Worm (Caenorhabditis elegans): ENCODE measurements around the gene F40F8.4.

Gene F40F8.4

ce11 chrII:11096233-11096632, 43.8 kb downstream of the F40F8.4 start, which contains the start of gene nbs-1:
Gene nbs-1 (minus strand): TSS chrII:11096478.
- TF ChIP-seq elt-2 (tag; optimal IDR thresholded peaks at IDR 0.05) (no peak), unc-42 (tag; optimal IDR thresholded peaks at IDR 0.05) (no peak), C38D4.7 (GFP tag; optimal IDR thresholded peaks at IDR 0.05) (no peak), fax-1 (tag; optimal IDR thresholded peaks at IDR 0.05) (no peak), ceh-45 (GFP tag; IDR thresholded peaks at IDR 0.05) (no peak), ceh-31 (tag; optimal IDR thresholded peaks at IDR 0.05) (no peak), eyg-1 (tag; optimal IDR thresholded peaks at IDR 0.05) (no peak), mec-3 (tag; optimal IDR thresholded peaks at IDR 0.05; ENCODE audit: borderline replicate concordance) (no peak), ref-2 (tag; optimal IDR thresholded peaks at IDR 0.05) (no peak), pax-1 (tag; optimal IDR thresholded peaks at IDR 0.05) (no peak), zip-5 (tag; optimal IDR thresholded peaks at IDR 0.05) (no peak)

ce11 chrII:11094431-11094830, 45.6 kb downstream of the F40F8.4 start:
- TF ChIP-seq ztf-16 (tag; optimal IDR thresholded peaks at IDR 0.05): no peak
- no peak for TF ChIP-seq C08G9.2 (tag; optimal IDR thresholded peaks at IDR 0.05)
- TF ChIP-seq tbx-2 (tag; optimal IDR thresholded peaks at IDR 0.05): no peak
- TF ChIP-seq ceh-9 (tag; optimal IDR thresholded peaks at IDR 0.05): no peak
- TF ChIP-seq hlh-13 (GFP tag; optimal IDR thresholded peaks at IDR 0.05): no peak
- no peak for TF ChIP-seq unc-42 (tag; optimal IDR thresholded peaks at IDR 0.05)
- TF ChIP-seq ahr-1 (tag; optimal IDR thresholded peaks at IDR 0.05): no peak
- TF ChIP-seq ceh-14 (tag; optimal IDR thresholded peaks at IDR 0.05): no peak
- no peak for TF ChIP-seq ceh-45 (GFP tag; IDR thresholded peaks at IDR 0.05)
- TF ChIP-seq K09A11.1 (tag; optimal IDR thresholded peaks at IDR 0.05; ENCODE audit: insufficient read depth): no peak
- TF ChIP-seq fax-1 (tag; optimal IDR thresholded peaks at IDR 0.05): no peak
- TF ChIP-seq ceh-30 (tag; optimal IDR thresholded peaks at IDR 0.05): no peak
- TF ChIP-seq C38D4.7 (GFP tag; optimal IDR thresholded peaks at IDR 0.05): no peak
- no peak for TF ChIP-seq zip-5 (tag; optimal IDR thresholded peaks at IDR 0.05)
- TF ChIP-seq nhr-232 (tag; optimal IDR thresholded peaks at IDR 0.05): no peak
- TF ChIP-seq fkh-6 (tag; optimal IDR thresholded peaks at IDR 0.05): no peak
- no peak for TF ChIP-seq pha-4 (tag; optimal IDR thresholded peaks at IDR 0.05)
- no peak for TF ChIP-seq K02D7.2 (tag; optimal IDR thresholded peaks at IDR 0.05)
- no peak for TF ChIP-seq tbx-7 (tag; optimal IDR thresholded peaks at IDR 0.05)
- no peak for TF ChIP-seq ceh-24 (tag; optimal IDR thresholded peaks at IDR 0.05)

- TF ChIP-seq pha-2 (tag; optimal IDR thresholded peaks at IDR 0.05): no peak
- TF ChIP-seq pat-9 (tag; optimal IDR thresholded peaks at IDR 0.05): no peak
- TF ChIP-seq madf-2 (tag; optimal IDR thresholded peaks at IDR 0.05): no peak
- TF ChIP-seq ceh-2 (tag; optimal IDR thresholded peaks at IDR 0.05): no peak
- no peak for TF ChIP-seq C08G9.2 (tag; optimal IDR thresholded peaks at IDR 0.05)
- no peak for TF ChIP-seq hlh-13 (GFP tag; optimal IDR thresholded peaks at IDR 0.05)
- TF ChIP-seq ets-4 (tag; optimal IDR thresholded peaks at IDR 0.05): no peak
- no peak for TF ChIP-seq ttx-3 (tag; optimal IDR thresholded peaks at IDR 0.05)
- TF ChIP-seq ceh-30 (tag; optimal IDR thresholded peaks at IDR 0.05): no peak
- TF ChIP-seq ama-1 (optimal IDR thresholded peaks at IDR 0.05): no peak
- TF ChIP-seq unc-55 (GFP tag; optimal IDR thresholded peaks at IDR 0.05): no peak
- no peak for TF ChIP-seq odd-2 (tag; optimal IDR thresholded peaks at IDR 0.05)
- TF ChIP-seq zip-5 (tag; optimal IDR thresholded peaks at IDR 0.05): no peak
- no peak for TF ChIP-seq che-1 (tag; optimal IDR thresholded peaks at IDR 0.05)
- TF ChIP-seq ceh-31 (tag; optimal IDR thresholded peaks at IDR 0.05): no peak
- TF ChIP-seq npax-4 (tag; optimal IDR thresholded peaks at IDR 0.05): no peak
- no peak for TF ChIP-seq hlh-30 (tag; optimal IDR thresholded peaks at IDR 0.05; ENCODE audit: insufficient read depth)
- TF ChIP-seq syd-9 (tag; optimal IDR thresholded peaks at IDR 0.05): no peak
- no peak for TF ChIP-seq fkh-10 (GFP tag; optimal IDR thresholded peaks at IDR 0.05)
- no peak for TF ChIP-seq ceh-19 (GFP tag; optimal IDR thresholded peaks at IDR 0.05)
These were observed 47.6 kb downstream of the F40F8.4 start, which contains the start of gene rpl-42 for ce11 chrII:11092413-11092812. Gene rpl-42 (plus strand): TSS chrII:11092713.
